Worm (Caenorhabditis elegans) whole organism, L3 larva: ENCODE data around the gene ints-6.

Experiments used
- ZK546.5 ChIP-seq: sonication (generic microtip); optimal IDR thresholded peaks from 2 replicates; lab custom pipeline; 2017; ENCODE audit warnings: missing biosample characterization, missing genetic modification characterization
- ama-1 ChIP-seq: fragments of 150-350 bp; optimal IDR thresholded peaks from 2 replicates; lab custom pipeline; 2018
- ceh-28 ChIP-seq: fragments of 150-350 bp; optimal IDR thresholded peaks from 2 replicates; lab custom pipeline; 2014; ENCODE audit warnings: missing biosample characterization, missing genetic modification reagents, missing genetic modification characterization
- ceh-82 ChIP-seq: fragments of 150-350 bp; optimal IDR thresholded peaks from 2 replicates; lab custom pipeline; 2014; ENCODE audit warnings: missing biosample characterization, missing genetic modification characterization
- egl-5 ChIP-seq: fragments of 150-350 bp; optimal IDR thresholded peaks from 2 replicates; lab custom pipeline; 2017; ENCODE audit warnings: missing biosample characterization, missing genetic modification reagents, missing genetic modification characterization, inconsistent platforms
- elt-3 ChIP-seq, 3 experiments: fragments of 150-350 bp in 1 of 3; sonication (generic microtip) in 2 of 3; optimal IDR thresholded peaks; 2 replicates in 2 of 3; 4 replicates in 1 of 3; lab custom pipeline; 2014 to 2017; ENCODE audit warnings: missing biosample characterization in 3 of 3, missing genetic modification characterization in 3 of 3
- eor-1 ChIP-seq, 2 experiments: fragments of 150-350 bp; optimal IDR thresholded peaks; 2 replicates each; lab custom pipeline; 2014 to 2018; ENCODE audit warnings: missing biosample characterization in 2 of 2, missing genetic modification characterization in 2 of 2
- fos-1 ChIP-seq: fragments of 150-350 bp; optimal IDR thresholded peaks from 2 replicates; lab custom pipeline; 2014; ENCODE audit warnings: missing biosample characterization, missing genetic modification characterization
- hmg-11 ChIP-seq: sonication (generic microtip); optimal IDR thresholded peaks from 2 replicates; lab custom pipeline; 2016; ENCODE audit warnings: missing genetic modification characterization, missing compliant biosample characterization
- jun-1 ChIP-seq: fragments of 150-350 bp; optimal IDR thresholded peaks from 2 replicates; lab custom pipeline; 2014; ENCODE audit warnings: missing biosample characterization, missing genetic modification reagents, missing genetic modification characterization
- lin-15B ChIP-seq: fragments of 150-350 bp; optimal IDR thresholded peaks from 2 replicates; lab custom pipeline; 2014; ENCODE audit warnings: missing biosample characterization, missing genetic modification characterization
- lsy-12 ChIP-seq: sonication (generic microtip); optimal IDR thresholded peaks from 2 replicates; lab custom pipeline; 2016; ENCODE audit warnings: mild to moderate bottlenecking, missing genetic modification characterization, missing compliant biosample characterization
- mml-1 ChIP-seq: fragments of 150-350 bp; sonication (generic microtip); optimal IDR thresholded peaks from 3 replicates; lab custom pipeline; 2014; ENCODE audit warnings: missing biosample characterization, missing genetic modification characterization
- nhr-12 ChIP-seq: fragments of 150-350 bp; optimal IDR thresholded peaks from 2 replicates; lab custom pipeline; 2014; ENCODE audit warnings: missing biosample characterization, missing genetic modification characterization
- nhr-237 ChIP-seq: fragments of 150-350 bp; optimal IDR thresholded peaks from 2 replicates; lab custom pipeline; 2014; ENCODE audit warnings: missing biosample characterization, missing genetic modification characterization
- nhr-76 ChIP-seq: fragments of 150-350 bp; sonication (generic microtip); optimal IDR thresholded peaks from 5 replicates; lab custom pipeline; 2014; ENCODE audit warnings: missing biosample characterization, missing genetic modification characterization
- sea-2 ChIP-seq: fragments of 150-350 bp; sonication (generic microtip); optimal IDR thresholded peaks from 4 replicates; lab custom pipeline; 2014; ENCODE audit warnings: missing biosample characterization, missing genetic modification reagents, missing genetic modification characterization
- tbx-2 ChIP-seq: sonication (generic microtip); optimal IDR thresholded peaks from 2 replicates; lab custom pipeline; 2016; ENCODE audit warnings: mild to moderate bottlenecking, missing genetic modification characterization, missing compliant biosample characterization
- ztf-11 ChIP-seq: fragments of 150-350 bp; optimal IDR thresholded peaks from 2 replicates; lab custom pipeline; 2014; ENCODE audit warnings: missing biosample characterization, missing genetic modification characterization
- ztf-4 ChIP-seq: fragments of 150-350 bp; optimal IDR thresholded peaks from 2 replicates; lab custom pipeline; 2014; ENCODE audit warnings: missing biosample characterization, missing genetic modification characterization

The ints-6 gene

DNA sequence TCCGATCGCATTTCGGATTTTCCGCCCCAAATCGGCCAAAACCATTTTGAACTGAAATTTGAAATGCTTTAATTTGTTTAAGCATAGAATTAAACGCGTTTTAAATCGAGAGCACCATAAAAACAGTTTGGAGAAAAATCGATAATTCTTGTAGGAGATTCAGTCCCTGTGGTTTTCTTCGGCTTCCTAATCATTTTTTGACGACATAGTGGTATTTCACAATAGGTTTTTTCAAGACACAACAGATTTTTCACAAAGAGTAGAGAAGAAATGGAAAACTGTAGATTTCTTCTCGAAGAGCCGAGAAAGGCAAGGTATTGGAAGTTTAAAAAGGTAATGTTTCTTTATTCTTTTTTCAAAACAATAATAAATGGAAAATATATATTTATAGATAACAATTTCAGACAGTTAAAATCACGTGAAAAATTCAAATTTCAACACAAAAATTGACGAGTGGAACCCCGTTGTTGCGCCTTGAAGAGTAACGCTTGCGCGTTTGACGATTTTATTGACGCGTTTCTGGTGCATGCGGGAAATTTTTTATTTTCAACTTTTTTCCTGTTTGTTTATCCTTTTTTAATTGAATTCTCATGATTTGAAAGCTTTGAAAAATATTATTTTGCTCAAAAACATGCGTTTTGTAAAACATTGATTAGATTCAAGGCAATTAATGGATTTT lies 52.2 kb downstream of the ints-6 start, which contains the start of gene F21D5.7 (continued):
- TF ChIP-seq hmg-11 (tag; lab: Kevin White, UChicago) (peak; percentile 73), tbx-2 (tag; lab: Kevin White, UChicago) (no peak), nhr-76 (tag; lab: Kevin White, UChicago) (no peak), egl-5 (tag; lab: Kevin White, UChicago) (peak; percentile 49), fos-1 (no peak), ztf-4 (tag; lab: Kevin White, UChicago) (no peak), eor-1 (tag; optimal IDR thresholded peaks at IDR 0.05; lab: Kevin White, UChicago) (no peak), nhr-237 (tag; lab: Kevin White, UChicago) (no peak), ztf-11 (tag; lab: Kevin White, UChicago) (no peak)

DNA sequence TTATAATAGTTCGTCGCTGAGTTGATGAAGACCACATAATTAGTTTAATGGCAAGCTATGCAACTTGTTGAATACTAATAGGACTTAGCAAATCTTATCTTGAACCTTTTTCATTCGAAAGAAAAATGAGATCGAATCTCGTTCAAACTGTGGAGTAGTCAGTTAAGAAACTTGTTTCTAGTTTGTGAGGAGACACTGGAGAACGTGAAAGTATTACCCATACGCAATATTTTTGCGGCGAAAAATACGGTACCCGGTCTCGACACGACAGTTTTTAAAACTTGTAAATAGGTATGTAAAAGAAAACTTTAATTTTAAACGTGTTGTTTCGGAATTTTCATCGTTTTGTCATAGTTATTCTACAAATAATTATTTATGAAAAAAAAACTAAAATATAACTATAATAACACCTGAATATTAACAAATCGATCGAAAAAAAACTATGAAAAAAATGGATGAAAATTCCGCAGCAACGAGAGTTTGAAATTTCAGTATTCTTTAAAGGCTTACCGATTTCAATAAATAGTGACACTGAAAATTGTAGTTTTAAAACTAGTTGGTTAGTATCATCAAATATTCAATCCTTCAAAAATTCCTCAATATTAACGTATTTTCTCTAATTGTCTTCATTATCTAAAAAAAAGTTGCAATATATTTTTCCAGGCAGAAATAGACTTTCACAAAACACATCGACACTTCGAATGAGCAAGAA lies 54.2 kb downstream of the ints-6 start, which contains the start of the genes F20C5.7 and parg-1:
Gene F20C5.7, minus strand, starts transcription at position 101 of the 712 bp plus-strand sequence.
Gene parg-1, plus strand, starts transcription at position 662 of the 712 bp plus-strand sequence.
- TF ChIP-seq sea-2 (GFP tag; lab: Kevin White, UChicago): no peak
- no peak for TF ChIP-seq ZK546.5 (tag; lab: Kevin White, UChicago)
- no peak for TF ChIP-seq ceh-82 (tag; lab: Kevin White, UChicago)
- no peak for TF ChIP-seq jun-1 (tag; lab: Kevin White, UChicago)
- no peak for TF ChIP-seq nhr-12
- TF ChIP-seq elt-3 (tag; optimal IDR thresholded peaks at IDR 0.05; lab: Kevin White, UChicago): no peak
- TF ChIP-seq mml-1 (tag; lab: Kevin White, UChicago): no peak
- no peak for TF ChIP-seq ceh-28 (tag; lab: Kevin White, UChicago)
- TF ChIP-seq lin-15B: no peak
- no peak for TF ChIP-seq nhr-76 (tag; lab: Kevin White, UChicago)
- TF ChIP-seq ztf-11 (tag; lab: Kevin White, UChicago): no peak
- no peak for TF ChIP-seq lsy-12 (tag; lab: Kevin White, UChicago)
- no peak for TF ChIP-seq ama-1 (lab: Kevin White, UChicago)
- TF ChIP-seq, all 47 proteins: peak for 0
